Worm (Caenorhabditis elegans) whole organism, L3 larva: ENCODE results near the gene skpo-2.

Source experiments
- R02D3.7 ChIP-seq: fragments of 150-350 bp; optimal IDR thresholded peaks from 2 replicates; lab custom pipeline; 2014; ENCODE audit warnings: missing biosample characterization, missing genetic modification characterization
- ZK546.5 ChIP-seq: sonication (generic microtip); optimal IDR thresholded peaks from 2 replicates; lab custom pipeline; 2017; ENCODE audit warnings: missing biosample characterization, missing genetic modification characterization
- aly-2 ChIP-seq: fragments of 150-350 bp; optimal IDR thresholded peaks from 2 replicates; lab custom pipeline; 2014; ENCODE audit warnings: missing biosample characterization, missing genetic modification characterization
- ama-1 ChIP-seq: fragments of 150-350 bp; optimal IDR thresholded peaks from 2 replicates; lab custom pipeline; 2018
- ceh-16 ChIP-seq: sonication (generic microtip); optimal IDR thresholded peaks from 2 replicates; lab custom pipeline; 2017; ENCODE audit warnings: missing biosample characterization, missing genetic modification characterization
- ceh-28 ChIP-seq: fragments of 150-350 bp; optimal IDR thresholded peaks from 2 replicates; lab custom pipeline; 2014; ENCODE audit warnings: missing biosample characterization, missing genetic modification reagents, missing genetic modification characterization
- ceh-82 ChIP-seq: fragments of 150-350 bp; optimal IDR thresholded peaks from 2 replicates; lab custom pipeline; 2014; ENCODE audit warnings: missing biosample characterization, missing genetic modification characterization
- daf-12 ChIP-seq: fragments of 150-350 bp; optimal IDR thresholded peaks from 2 replicates; lab custom pipeline; 2014; ENCODE audit warnings: missing biosample characterization, missing genetic modification reagents, missing genetic modification characterization
- egl-5 ChIP-seq: fragments of 150-350 bp; optimal IDR thresholded peaks from 2 replicates; lab custom pipeline; 2017; ENCODE audit warnings: missing biosample characterization, missing genetic modification reagents, missing genetic modification characterization, inconsistent platforms
- elt-1 ChIP-seq: fragments of 150-350 bp; optimal IDR thresholded peaks from 2 replicates; lab custom pipeline; 2014; ENCODE audit warnings: missing biosample characterization, missing genetic modification characterization
- elt-2 ChIP-seq: sonication (generic microtip); optimal IDR thresholded peaks from 2 replicates; lab custom pipeline; 2016; ENCODE audit warnings: missing genetic modification reagents, mild to moderate bottlenecking, missing genetic modification characterization, missing compliant biosample characterization
- elt-3 ChIP-seq, 3 experiments: fragments of 150-350 bp in 1 of 3; sonication (generic microtip) in 2 of 3; optimal IDR thresholded peaks; 2 replicates in 2 of 3; 4 replicates in 1 of 3; lab custom pipeline; 2014 to 2017; ENCODE audit warnings: missing biosample characterization in 3 of 3, missing genetic modification characterization in 3 of 3
- eor-1 ChIP-seq, 2 experiments: fragments of 150-350 bp; optimal IDR thresholded peaks; 2 replicates each; lab custom pipeline; 2014 to 2018; ENCODE audit warnings: missing biosample characterization in 2 of 2, missing genetic modification characterization in 2 of 2
- fkh-10 ChIP-seq: sonication (generic microtip); optimal IDR thresholded peaks from 2 replicates; lab custom pipeline; 2017; ENCODE audit warnings: missing biosample characterization, missing genetic modification reagents, missing genetic modification characterization
- fkh-2 ChIP-seq: fragments of 150-350 bp; optimal IDR thresholded peaks from 2 replicates; lab custom pipeline; 2014; ENCODE audit warnings: missing biosample characterization, missing genetic modification reagents, missing genetic modification characterization
- jun-1 ChIP-seq: fragments of 150-350 bp; optimal IDR thresholded peaks from 2 replicates; lab custom pipeline; 2014; ENCODE audit warnings: missing biosample characterization, missing genetic modification reagents, missing genetic modification characterization
- lin-15B ChIP-seq: fragments of 150-350 bp; optimal IDR thresholded peaks from 2 replicates; lab custom pipeline; 2014; ENCODE audit warnings: missing biosample characterization, missing genetic modification characterization
- lin-39 ChIP-seq: fragments of 150-350 bp; optimal IDR thresholded peaks from 2 replicates; lab custom pipeline; 2018; ENCODE audit warnings: missing biosample characterization, missing genetic modification reagents, missing genetic modification characterization
- lsy-12 ChIP-seq: sonication (generic microtip); optimal IDR thresholded peaks from 2 replicates; lab custom pipeline; 2016; ENCODE audit warnings: mild to moderate bottlenecking, missing genetic modification characterization, missing compliant biosample characterization
- mdl-1 ChIP-seq: fragments of 150-350 bp; optimal IDR thresholded peaks from 2 replicates; lab custom pipeline; 2014; ENCODE audit warnings: missing biosample characterization, missing genetic modification characterization
- mml-1 ChIP-seq: fragments of 150-350 bp; sonication (generic microtip); optimal IDR thresholded peaks from 3 replicates; lab custom pipeline; 2014; ENCODE audit warnings: missing biosample characterization, missing genetic modification characterization
- nfya-1 ChIP-seq: sonication (generic microtip); optimal IDR thresholded peaks from 2 replicates; lab custom pipeline; 2017; ENCODE audit warnings: missing genetic modification characterization, mild to moderate bottlenecking, missing compliant biosample characterization, antibody characterized with exemption, moderate library complexity; ENCODE audit not compliant: insufficient read depth
- nhr-11 ChIP-seq: fragments of 150-350 bp; optimal IDR thresholded peaks from 2 replicates; lab custom pipeline; 2014; ENCODE audit warnings: missing biosample characterization, missing genetic modification characterization
- nhr-12 ChIP-seq: fragments of 150-350 bp; optimal IDR thresholded peaks from 2 replicates; lab custom pipeline; 2014; ENCODE audit warnings: missing biosample characterization, missing genetic modification characterization
- nhr-25 ChIP-seq: sonication (generic microtip); optimal IDR thresholded peaks from 2 replicates; lab custom pipeline; 2017; ENCODE audit warnings: missing biosample characterization, missing genetic modification characterization
- nhr-28 ChIP-seq: fragments of 150-350 bp; optimal IDR thresholded peaks from 2 replicates; lab custom pipeline; 2014; ENCODE audit warnings: missing biosample characterization, missing genetic modification characterization
- nhr-67 ChIP-seq: fragments of 150-350 bp; optimal IDR thresholded peaks from 2 replicates; lab custom pipeline; 2014; ENCODE audit warnings: missing biosample characterization, missing genetic modification characterization
- nhr-77 ChIP-seq: fragments of 150-350 bp; optimal IDR thresholded peaks from 2 replicates; lab custom pipeline; 2014; ENCODE audit warnings: missing biosample characterization, missing genetic modification characterization
- pqm-1 ChIP-seq: fragments of 150-350 bp; optimal IDR thresholded peaks from 2 replicates; lab custom pipeline; 2017; ENCODE audit warnings: missing biosample characterization, missing genetic modification characterization, inconsistent platforms
- sea-2 ChIP-seq: fragments of 150-350 bp; sonication (generic microtip); optimal IDR thresholded peaks from 4 replicates; lab custom pipeline; 2014; ENCODE audit warnings: missing biosample characterization, missing genetic modification reagents, missing genetic modification characterization
- skn-1 ChIP-seq: fragments of 150-350 bp; optimal IDR thresholded peaks from 2 replicates; lab custom pipeline; 2014; ENCODE audit warnings: missing biosample characterization, missing genetic modification characterization
- snpc-4 ChIP-seq: fragments of 150-350 bp; optimal IDR thresholded peaks from 2 replicates; lab custom pipeline; 2014; ENCODE audit warnings: missing biosample characterization, missing genetic modification characterization
- tbx-2 ChIP-seq: sonication (generic microtip); optimal IDR thresholded peaks from 2 replicates; lab custom pipeline; 2016; ENCODE audit warnings: mild to moderate bottlenecking, missing genetic modification characterization, missing compliant biosample characterization
- unc-62 ChIP-seq: fragments of 150-350 bp; sonication (generic microtip); optimal IDR thresholded peaks from 4 replicates; lab custom pipeline; 2014; ENCODE audit warnings: missing biosample characterization, missing genetic modification reagents, missing genetic modification characterization
- zag-1 ChIP-seq: fragments of 150-350 bp; optimal IDR thresholded peaks from 2 replicates; lab custom pipeline; 2014; ENCODE audit warnings: missing biosample characterization, missing genetic modification characterization
- ztf-11 ChIP-seq: fragments of 150-350 bp; optimal IDR thresholded peaks from 2 replicates; lab custom pipeline; 2014; ENCODE audit warnings: missing biosample characterization, missing genetic modification characterization
- ztf-4 ChIP-seq: fragments of 150-350 bp; optimal IDR thresholded peaks from 2 replicates; lab custom pipeline; 2014; ENCODE audit warnings: missing biosample characterization, missing genetic modification characterization

skpo-2 gene

DNA sequence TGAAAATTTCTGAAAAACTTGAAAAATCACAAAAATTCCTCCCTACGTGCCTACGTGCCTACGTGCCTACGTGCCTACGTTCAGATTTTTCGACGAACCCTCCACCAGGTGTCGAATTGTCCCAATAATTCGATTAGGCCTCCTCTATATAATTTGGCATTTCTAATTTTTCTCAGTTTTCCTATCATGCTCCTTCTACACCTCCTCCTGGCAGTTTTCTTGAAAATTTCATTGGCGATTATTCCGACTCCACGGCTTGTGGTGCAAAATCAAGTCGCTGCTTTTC is 4.3 kb upstream of the skpo-2 start, which contains the start of gene C16C8.17:
Gene C16C8.17, plus strand, starts transcription at position 187 of the 286 bp plus-strand sequence.
- TF ChIP-seq jun-1 (tag; lab: Kevin White, UChicago) (no peak), elt-3 (tag; optimal IDR thresholded peaks at IDR 0.05; lab: Kevin White, UChicago) (no peak), unc-62 (GFP tag; lab: Kevin White, UChicago) (no peak), ztf-11 (tag; lab: Kevin White, UChicago) (no peak), nfya-1 (no peak), nhr-25 (no peak), elt-2 (no peak), nhr-12 (tag; lab: Kevin White, UChicago) (no peak), zag-1 (no peak), ceh-28 (tag; lab: Kevin White, UChicago) (no peak), nhr-77 (tag; lab: Kevin White, UChicago) (no peak), R02D3.7 (tag; lab: Kevin White, UChicago) (no peak)

DNA sequence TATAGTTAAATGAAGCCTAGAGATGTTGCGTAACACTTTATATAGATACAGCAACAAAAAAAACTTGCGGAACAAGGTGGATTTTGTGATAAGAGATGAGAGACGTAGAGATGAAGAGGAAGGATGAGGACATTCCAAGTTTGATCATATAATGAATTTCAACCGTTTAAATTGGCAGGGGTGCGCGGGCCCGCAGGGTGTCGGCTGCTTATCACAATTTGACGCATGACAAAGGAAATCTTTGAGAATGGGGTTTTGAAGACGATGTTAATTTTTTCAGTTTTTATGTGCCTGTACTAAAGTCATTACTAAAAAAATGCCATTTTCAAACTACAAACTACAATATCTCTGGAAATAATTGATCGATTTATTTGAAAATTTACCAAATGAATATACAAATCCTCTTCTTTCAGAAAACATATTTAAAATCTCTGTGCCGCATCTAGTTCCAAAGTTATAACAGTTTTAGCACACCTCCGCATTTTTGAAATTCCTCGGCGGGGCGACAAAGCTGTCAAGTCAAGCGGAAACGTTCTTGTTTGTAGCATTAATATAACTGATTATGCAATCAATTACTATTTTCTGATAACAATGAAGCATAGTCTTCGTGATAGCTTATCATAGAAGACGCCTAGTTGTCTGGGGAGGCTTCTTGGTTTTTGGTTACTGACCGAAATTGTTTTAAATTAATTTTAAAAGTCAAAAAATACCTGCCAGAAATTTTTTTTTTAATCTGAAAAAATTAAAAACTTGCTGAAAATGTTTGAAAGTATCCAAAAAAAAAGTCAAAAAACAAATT is 3.7 kb upstream of the skpo-2 start:
- TF ChIP-seq ztf-4 (no peak), ceh-28 (tag; lab: Kevin White, UChicago) (no peak), sea-2 (GFP tag; lab: Kevin White, UChicago) (no peak), elt-3 (tag; optimal IDR thresholded peaks at IDR 0.05; lab: Kevin White, UChicago) (no peak), tbx-2 (tag; lab: Kevin White, UChicago) (no peak), nhr-67 (tag; lab: Kevin White, UChicago) (no peak), egl-5 (tag; lab: Kevin White, UChicago) (no peak), ceh-82 (no peak), nhr-25 (no peak), elt-2 (peak; percentile 89), lin-39 (tag; lab: Kevin White, UChicago) (no peak), ZK546.5 (tag; lab: Kevin White, UChicago) (no peak), zag-1 (no peak), nhr-12 (tag; lab: Kevin White, UChicago) (no peak), aly-2 (no peak), mml-1 (no peak), snpc-4 (tag; lab: Kevin White, UChicago) (peak; percentile 57), nfya-1 (no peak), elt-1 (no peak), pqm-1 (peak; percentile 57), ceh-16 (no peak), R02D3.7 (tag; lab: Kevin White, UChicago) (no peak), fkh-2 (tag; lab: Kevin White, UChicago) (no peak), daf-12 (tag; lab: Kevin White, UChicago) (no peak)

DNA sequence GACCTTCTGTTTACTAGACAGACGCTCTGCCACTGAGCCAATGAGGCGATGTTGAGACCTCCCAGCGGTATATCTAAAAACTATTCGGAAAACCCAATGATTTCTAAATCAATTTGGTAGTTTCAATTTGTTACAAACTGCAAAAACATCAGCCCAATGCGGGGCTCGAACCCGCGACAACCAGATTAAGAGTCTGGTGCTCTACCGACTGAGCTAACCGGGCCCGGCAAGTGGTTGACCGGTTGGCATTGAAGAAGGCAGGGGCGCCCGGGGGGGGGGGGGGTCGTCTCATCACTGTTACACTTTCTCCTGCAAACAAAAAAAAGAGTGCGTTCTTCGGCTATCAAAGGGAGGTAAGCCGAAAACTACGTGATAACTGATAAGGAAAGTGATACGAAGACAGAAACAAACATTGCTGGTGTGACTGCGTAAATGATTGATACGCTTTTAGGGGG is 3.0 kb upstream of the skpo-2 start:
- TF ChIP-seq nfya-1 = peak; percentile 15
- peak; percentile 96 for TF ChIP-seq elt-2
- no peak for TF ChIP-seq lin-15B
- peak; percentile 69 for TF ChIP-seq pqm-1
- TF ChIP-seq ceh-28 (tag; lab: Kevin White, UChicago) = no peak
- TF ChIP-seq daf-12 (tag; lab: Kevin White, UChicago) = no peak
- TF ChIP-seq lin-39 (tag; lab: Kevin White, UChicago) = peak; percentile 56
- no peak for TF ChIP-seq mdl-1 (tag; lab: Kevin White, UChicago)
- TF ChIP-seq, all 47 proteins: peak for 4

DNA sequence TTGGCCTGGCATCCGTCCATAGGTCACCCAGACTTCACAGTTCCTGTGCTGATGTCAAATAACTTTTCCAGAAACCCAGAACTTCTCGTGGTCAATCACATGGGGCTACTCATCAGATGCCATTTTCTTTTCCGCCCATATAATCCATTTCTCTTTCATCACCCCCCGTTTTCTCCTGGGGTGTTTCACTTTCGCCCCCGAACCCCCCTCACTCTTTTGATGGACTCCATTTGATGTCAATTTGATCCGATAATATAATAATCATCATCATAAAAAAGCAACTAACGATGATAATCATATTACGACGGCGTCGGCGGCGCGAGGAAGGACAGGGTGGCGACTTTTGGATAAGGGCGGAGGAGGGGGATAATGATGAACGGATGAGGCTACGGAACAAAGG is 2.0 kb upstream of the skpo-2 start:
- no peak for TF ChIP-seq eor-1 (tag; optimal IDR thresholded peaks at IDR 0.05; lab: Kevin White, UChicago)
- TF ChIP-seq nhr-28 = no peak
- no peak for TF ChIP-seq unc-62 (GFP tag; lab: Kevin White, UChicago)
- TF ChIP-seq ama-1 = no peak
- no peak for TF ChIP-seq daf-12 (tag; lab: Kevin White, UChicago)
- no peak for TF ChIP-seq sea-2 (GFP tag; lab: Kevin White, UChicago)
- TF ChIP-seq nhr-77 (tag; lab: Kevin White, UChicago) = no peak
- no peak for TF ChIP-seq ZK546.5 (tag; lab: Kevin White, UChicago)
- TF ChIP-seq ceh-28 (tag; lab: Kevin White, UChicago) = no peak
- TF ChIP-seq ceh-16 = no peak
- TF ChIP-seq ztf-11 (tag; lab: Kevin White, UChicago) = no peak
- TF ChIP-seq egl-5 (tag; lab: Kevin White, UChicago) = no peak
- no peak for TF ChIP-seq fkh-10 (GFP tag; lab: Kevin White, UChicago)
- no peak for TF ChIP-seq jun-1 (tag; lab: Kevin White, UChicago)
- TF ChIP-seq skn-1 (tag; lab: Kevin White, UChicago) = no peak
- no peak for TF ChIP-seq lsy-12
- TF ChIP-seq nhr-11 (tag; lab: Kevin White, UChicago) = no peak
- TF ChIP-seq elt-1 = no peak
